Worm (Caenorhabditis elegans) whole organism, mixed stage, embryonic: ENCODE data around the gene F44E2.4.

Experiments
- M03D4.4 ChIP-seq: sonication (generic microtip); optimal IDR thresholded peaks from 2 replicates; lab custom pipeline; 2017; ENCODE audit warnings: mild to moderate bottlenecking, missing genetic modification characterization, missing compliant biosample characterization
- blmp-1 ChIP-seq: fragments of 150-350 bp; optimal IDR thresholded peaks from 2 replicates; lab custom pipeline; 2014; ENCODE audit warnings: missing biosample characterization, missing genetic modification characterization
- ceh-43 ChIP-seq: fragments of 200-800 bp; sonication (Bioruptor generic); optimal IDR thresholded peaks from 2 replicates; lab custom pipeline; 2018; ENCODE audit warnings: mild to moderate bottlenecking, missing genetic modification characterization, moderate library complexity, missing compliant biosample characterization
- ceh-83 ChIP-seq: fragments of 200-800 bp; sonication (Bioruptor generic); optimal IDR thresholded peaks from 2 replicates; lab custom pipeline; 2018; ENCODE audit warnings: mild to moderate bottlenecking, missing genetic modification characterization, missing compliant biosample characterization
- ces-1 ChIP-seq: fragments of 150-350 bp; optimal IDR thresholded peaks from 2 replicates; lab custom pipeline; 2014; ENCODE audit warnings: missing biosample characterization, missing genetic modification reagents, missing genetic modification characterization
- cnd-1 ChIP-seq: fragments of 200-800 bp; sonication (Bioruptor generic); optimal IDR thresholded peaks from 2 replicates; lab custom pipeline; 2018; ENCODE audit warnings: mild to moderate bottlenecking, missing genetic modification characterization, missing compliant biosample characterization
- drap-1 ChIP-seq: fragments of 200-800 bp; sonication (Bioruptor generic); optimal IDR thresholded peaks from 3 replicates; lab custom pipeline; 2018; ENCODE audit warnings: mild to moderate bottlenecking, missing genetic modification characterization, missing compliant biosample characterization
- elt-3 ChIP-seq: fragments of 150-350 bp; optimal IDR thresholded peaks from 2 replicates; lab custom pipeline; 2014; ENCODE audit warnings: missing biosample characterization, missing genetic modification characterization
- flh-1 ChIP-seq: fragments of 200-800 bp; sonication (Bioruptor generic); optimal IDR thresholded peaks from 2 replicates; lab custom pipeline; 2018; ENCODE audit warnings: mild to moderate bottlenecking, missing genetic modification characterization, moderate library complexity, missing compliant biosample characterization
- ham-2 ChIP-seq: fragments of 200-800 bp; sonication (Bioruptor generic); optimal IDR thresholded peaks from 2 replicates; lab custom pipeline; 2018; ENCODE audit warnings: mild to moderate bottlenecking, missing genetic modification characterization, missing compliant biosample characterization
- hlh-1 ChIP-seq: fragments of 150-350 bp; optimal IDR thresholded peaks from 2 replicates; lab custom pipeline; 2014; ENCODE audit warnings: missing biosample characterization, missing genetic modification reagents, missing genetic modification characterization
- lin-13 ChIP-seq: fragments of 150-350 bp; optimal IDR thresholded peaks from 2 replicates; lab custom pipeline; 2014; ENCODE audit warnings: missing biosample characterization, missing genetic modification characterization
- lsy-2 ChIP-seq: fragments of 150-350 bp; optimal IDR thresholded peaks from 2 replicates; lab custom pipeline; 2014; ENCODE audit warnings: missing biosample characterization, missing genetic modification characterization
- mab-5 ChIP-seq: fragments of 150-350 bp; optimal IDR thresholded peaks from 2 replicates; lab custom pipeline; 2014; ENCODE audit warnings: missing biosample characterization, missing genetic modification characterization
- mep-1 ChIP-seq: fragments of 150-350 bp; optimal IDR thresholded peaks from 2 replicates; lab custom pipeline; 2017; ENCODE audit warnings: missing biosample characterization, missing genetic modification reagents, missing genetic modification characterization, inconsistent platforms
- mls-2 ChIP-seq: sonication (generic microtip); optimal IDR thresholded peaks from 2 replicates; lab custom pipeline; 2016; ENCODE audit warnings: mild to moderate bottlenecking, missing genetic modification characterization, moderate library complexity, missing compliant biosample characterization
- nhr-2 ChIP-seq: fragments of 150-350 bp; optimal IDR thresholded peaks from 2 replicates; lab custom pipeline; 2014; ENCODE audit warnings: missing biosample characterization, missing genetic modification characterization
- nhr-237 ChIP-seq: fragments of 150-350 bp; optimal IDR thresholded peaks from 2 replicates; lab custom pipeline; 2014; ENCODE audit warnings: missing biosample characterization, missing genetic modification characterization
- nhr-28 ChIP-seq: fragments of 150-350 bp; optimal IDR thresholded peaks from 2 replicates; lab custom pipeline; 2014; ENCODE audit warnings: missing biosample characterization, missing genetic modification characterization
- nhr-76 ChIP-seq: sonication (generic microtip); optimal IDR thresholded peaks from 2 replicates; lab custom pipeline; 2017; ENCODE audit warnings: missing biosample characterization, missing genetic modification characterization
- pha-4 ChIP-seq: fragments of 150-350 bp; optimal IDR thresholded peaks from 2 replicates; lab custom pipeline; 2018; ENCODE audit warnings: missing biosample characterization, missing genetic modification reagents, missing genetic modification characterization
- snpc-4 ChIP-seq: fragments of 150-350 bp; optimal IDR thresholded peaks from 2 replicates; lab custom pipeline; 2014; ENCODE audit warnings: missing biosample characterization, missing genetic modification characterization
- sptf-1 ChIP-seq: sonication (generic microtip); optimal IDR thresholded peaks from 2 replicates; lab custom pipeline; 2017; ENCODE audit warnings: mild to moderate bottlenecking, missing genetic modification characterization, moderate library complexity, missing compliant biosample characterization
- tbx-8 ChIP-seq: fragments of 200-800 bp; sonication (Bioruptor generic); optimal IDR thresholded peaks from 2 replicates; lab custom pipeline; 2018; ENCODE audit warnings: mild to moderate bottlenecking, missing genetic modification characterization, moderate library complexity, missing compliant biosample characterization
- unc-120 ChIP-seq: sonication (generic microtip); optimal IDR thresholded peaks from 2 replicates; lab custom pipeline; 2017; ENCODE audit warnings: missing genetic modification characterization, missing compliant biosample characterization; ENCODE audit not compliant: poor library complexity, severe bottlenecking
- unc-39 ChIP-seq: fragments of 150-350 bp; optimal IDR thresholded peaks from 2 replicates; lab custom pipeline; 2014; ENCODE audit warnings: missing biosample characterization, missing genetic modification characterization
- unc-62 ChIP-seq: fragments of 150-350 bp; optimal IDR thresholded peaks from 2 replicates; lab custom pipeline; 2014; ENCODE audit warnings: missing biosample characterization, missing genetic modification reagents, missing genetic modification characterization
- zip-8 ChIP-seq: fragments of 150-350 bp; optimal IDR thresholded peaks from 2 replicates; lab custom pipeline; 2014; ENCODE audit warnings: missing biosample characterization, missing genetic modification characterization

Gene F44E2.4

DNA sequence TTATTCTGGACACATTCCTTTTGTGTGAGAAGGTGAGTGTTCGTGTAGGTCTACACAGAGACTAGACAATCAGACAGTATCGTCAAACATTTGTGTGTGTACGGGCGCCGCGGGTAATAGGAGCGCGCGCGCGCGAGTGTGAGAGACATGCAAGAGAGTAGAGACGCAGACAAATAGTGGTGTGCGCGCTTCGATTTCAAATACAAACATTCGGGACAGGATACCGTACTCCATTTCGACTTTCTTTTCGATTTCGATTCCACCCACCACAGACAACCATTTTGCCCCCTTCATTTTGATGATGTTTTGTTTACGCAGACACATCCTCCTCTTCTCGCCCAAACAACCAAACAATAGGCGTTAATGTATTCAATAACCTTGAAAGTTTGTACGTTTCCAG lies 43.4 kb downstream of the F44E2.4 start:
- TF ChIP-seq lsy-2 = peak; percentile 73
- peak; percentile 2 for TF ChIP-seq elt-3 (tag; lab: Kevin White, UChicago)
- TF ChIP-seq ces-1 (GFP tag; lab: Kevin White, UChicago) = no peak
- peak; percentile 11 for TF ChIP-seq lin-13 (tag; lab: Kevin White, UChicago)
- no peak for TF ChIP-seq unc-39 (tag; lab: Kevin White, UChicago)
- TF ChIP-seq ceh-83 (GFP tag; lab: Kevin White, UChicago) = no peak
- peak; percentile 19 for TF ChIP-seq flh-1
- peak; percentile 90 for TF ChIP-seq pha-4 (tag; lab: Kevin White, UChicago)
- TF ChIP-seq unc-120 (tag; lab: Kevin White, UChicago) = no peak
- TF ChIP-seq drap-1 (GFP tag; lab: Kevin White, UChicago) = peak; percentile 51
- TF ChIP-seq blmp-1 (tag; lab: Kevin White, UChicago) = peak; percentile 28
- no peak for TF ChIP-seq zip-8 (tag; lab: Kevin White, UChicago)
- TF ChIP-seq nhr-237 = peak; percentile 27
- TF ChIP-seq ham-2 (GFP tag; lab: Kevin White, UChicago) = peak; percentile 48
- no peak for TF ChIP-seq M03D4.4 (tag; lab: Kevin White, UChicago)
- TF ChIP-seq cnd-1 (tag; lab: Kevin White, UChicago) = no peak
- TF ChIP-seq sptf-1 (tag; lab: Kevin White, UChicago) = peak; percentile 7

DNA sequence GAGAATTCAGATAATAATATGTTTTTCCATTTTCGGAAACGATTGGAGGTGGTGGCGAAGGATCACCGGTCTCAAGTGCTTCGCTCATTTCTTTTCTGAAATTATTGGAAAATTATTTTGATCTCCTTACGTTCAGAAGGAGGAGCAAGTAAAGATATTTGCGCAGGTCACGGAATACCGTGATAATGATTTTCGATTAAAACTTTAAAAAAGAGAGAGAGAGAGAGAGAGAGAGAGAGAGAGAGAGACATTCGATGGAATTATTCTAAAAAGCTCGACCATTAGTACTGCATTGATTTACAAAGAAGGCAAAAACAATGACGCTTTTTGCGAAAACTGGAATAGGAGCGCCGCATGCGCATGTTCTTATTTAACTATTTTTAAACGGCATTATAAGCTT lies 46.0 kb downstream of the F44E2.4 start, which contains the start of gene ztf-1:
Gene ztf-1 (minus strand): TSS at position 101 of the 400 bp plus-strand sequence.
- no peak for TF ChIP-seq nhr-2 (tag; lab: Kevin White, UChicago)
- no peak for TF ChIP-seq drap-1 (GFP tag; lab: Kevin White, UChicago)
- no peak for TF ChIP-seq ceh-43
- no peak for TF ChIP-seq pha-4 (tag; lab: Kevin White, UChicago)
- TF ChIP-seq lsy-2 = no peak
- no peak for TF ChIP-seq unc-62
- no peak for TF ChIP-seq cnd-1 (tag; lab: Kevin White, UChicago)
- TF ChIP-seq blmp-1 (tag; lab: Kevin White, UChicago) = no peak
- TF ChIP-seq nhr-76 = no peak
- no peak for TF ChIP-seq hlh-1 (tag; lab: Kevin White, UChicago)
- no peak for TF ChIP-seq nhr-28 (tag; lab: Kevin White, UChicago)

DNA sequence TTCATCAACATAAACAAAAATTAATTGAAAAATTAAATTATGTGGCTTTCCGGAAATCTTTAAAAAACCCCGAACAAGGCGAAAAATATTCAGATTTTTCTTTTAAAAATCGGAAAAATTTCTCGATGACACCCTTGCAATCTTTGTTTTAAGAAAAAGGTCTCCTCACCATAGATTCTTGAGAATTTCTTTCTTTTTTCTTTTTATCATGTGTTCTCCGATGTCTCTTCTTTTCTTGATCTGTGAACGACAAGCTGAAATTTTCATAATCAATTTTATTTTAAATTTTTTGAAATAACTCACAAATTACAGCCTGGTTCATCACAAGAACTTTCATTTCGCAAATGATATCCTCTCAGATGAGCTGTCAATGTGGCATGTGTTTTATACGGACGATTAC lies 47.0 kb downstream of the F44E2.4 start, which contains the start of the genes zfp-1 and F54F2.14:
Gene zfp-1 (plus strand): TSS at position 301 of the 400 bp plus-strand sequence.
Gene F54F2.14 (plus strand): TSS at position 312 of the 400 bp plus-strand sequence.
- TF ChIP-seq sptf-1 (tag; lab: Kevin White, UChicago) (no peak), tbx-8 (GFP tag; lab: Kevin White, UChicago) (no peak)

DNA sequence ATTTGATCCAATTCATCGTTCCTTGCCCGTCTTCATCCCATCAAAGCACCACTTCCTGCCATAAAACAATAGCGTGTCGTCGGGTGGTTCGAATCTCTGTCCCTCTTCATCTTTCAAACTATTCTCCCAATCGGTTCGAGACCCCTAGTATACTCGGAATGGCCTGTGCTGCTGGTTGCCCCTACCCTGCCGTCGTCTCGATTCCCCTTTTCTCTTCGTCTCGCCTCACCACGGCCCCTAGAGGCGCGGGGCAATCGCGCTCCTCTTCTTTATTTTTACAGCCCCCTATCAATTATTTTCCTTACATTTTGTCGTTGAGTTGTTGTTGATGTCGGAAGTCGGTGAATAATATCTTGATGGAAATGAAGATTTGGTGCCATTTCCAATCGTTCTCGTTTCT lies 49.5 kb downstream of the F44E2.4 start:
- no peak for TF ChIP-seq nhr-28 (tag; lab: Kevin White, UChicago)
- TF ChIP-seq flh-1 = no peak
- no peak for TF ChIP-seq nhr-237
- TF ChIP-seq tbx-8 (GFP tag; lab: Kevin White, UChicago) = no peak
- TF ChIP-seq M03D4.4 (tag; lab: Kevin White, UChicago) = no peak
- no peak for TF ChIP-seq mep-1 (tag; lab: Kevin White, UChicago)
- no peak for TF ChIP-seq drap-1 (GFP tag; lab: Kevin White, UChicago)
- no peak for TF ChIP-seq mab-5 (tag; lab: Kevin White, UChicago)
- no peak for TF ChIP-seq pha-4 (tag; lab: Kevin White, UChicago)
- no peak for TF ChIP-seq ham-2 (GFP tag; lab: Kevin White, UChicago)
- no peak for TF ChIP-seq sptf-1 (tag; lab: Kevin White, UChicago)
- no peak for TF ChIP-seq unc-39 (tag; lab: Kevin White, UChicago)
- no peak for TF ChIP-seq snpc-4
- no peak for TF ChIP-seq unc-120 (tag; lab: Kevin White, UChicago)
- no peak for TF ChIP-seq ces-1 (GFP tag; lab: Kevin White, UChicago)
- no peak for TF ChIP-seq cnd-1 (tag; lab: Kevin White, UChicago)

DNA sequence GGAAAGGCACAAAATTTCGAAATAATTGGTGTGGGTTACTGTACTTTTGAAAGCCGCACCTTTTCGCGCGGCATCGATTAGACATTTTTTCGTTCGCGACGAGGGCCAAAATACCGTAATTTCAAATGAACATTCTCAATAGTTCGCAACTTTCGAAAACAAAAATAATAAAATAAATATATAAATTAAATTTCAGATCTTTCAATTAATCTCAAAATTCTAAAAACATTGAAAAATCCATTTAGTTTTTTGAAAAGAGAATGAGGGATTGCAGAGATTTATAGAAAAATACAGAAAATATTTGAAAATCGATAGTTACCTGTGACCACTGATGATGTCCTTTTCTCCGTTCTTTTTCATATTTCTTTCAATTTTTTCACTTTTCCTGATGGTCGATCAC lies 52.1 kb downstream of the F44E2.4 start, which contains the start of gene K02D10.8:
Gene K02D10.8 (plus strand): TSS at position 301 of the 400 bp plus-strand sequence.
- TF ChIP-seq mep-1 (tag; lab: Kevin White, UChicago) (no peak), sptf-1 (tag; lab: Kevin White, UChicago) (no peak), nhr-237 (no peak), mls-2 (no peak), cnd-1 (tag; lab: Kevin White, UChicago) (no peak), unc-120 (tag; lab: Kevin White, UChicago) (no peak), ham-2 (GFP tag; lab: Kevin White, UChicago) (no peak), ces-1 (GFP tag; lab: Kevin White, UChicago) (no peak)
- TF ChIP-seq, all 35 proteins: peak for 0
